Fruit fly (Drosophila melanogaster) whole organism, embryonic: ENCODE measurements around the gene Cyp12a5.

ENCODE experiments used
- CG10462 ChIP-seq: fragments of 200-800 bp; sonication (Bioruptor generic); optimal IDR thresholded peaks from 2 replicates; lab custom pipeline; 2016; ENCODE audit warnings: missing biosample characterization, missing genetic modification characterization
- CG10543 ChIP-seq: fragments of 200-800 bp; sonication (Bioruptor generic); optimal IDR thresholded peaks from 3 replicates; lab custom pipeline; 2017; ENCODE audit warnings: missing biosample characterization, mild to moderate bottlenecking, missing genetic modification characterization, moderate library complexity
- CG10565 ChIP-seq: fragments of 200-800 bp; sonication (Bioruptor generic); optimal IDR thresholded peaks from 3 replicates; lab custom pipeline; 2016; ENCODE audit warnings: missing biosample characterization, mild to moderate bottlenecking, missing genetic modification characterization
- CG11247 ChIP-seq: fragments of 200-800 bp; sonication (Bioruptor generic); IDR thresholded peaks from 2 replicates; pipeline ENCODE4 v1.3.6; 2022; ENCODE audit warnings: missing biosample characterization, missing genetic modification characterization
- CG12104 ChIP-seq: fragments of 200-800 bp; sonication (Bioruptor generic); optimal IDR thresholded peaks from 3 replicates; lab custom pipeline; 2016; ENCODE audit warnings: missing biosample characterization, missing genetic modification characterization
- CG12155 ChIP-seq: fragments of 200-800 bp; sonication (Bioruptor generic); optimal IDR thresholded peaks from 3 replicates; lab custom pipeline; 2016; ENCODE audit warnings: missing biosample characterization, missing genetic modification characterization
- CG12391 ChIP-seq: fragments of 200-800 bp; sonication (Bioruptor generic); optimal IDR thresholded peaks from 3 replicates; lab custom pipeline; 2018; ENCODE audit warnings: missing biosample characterization, mild to moderate bottlenecking, missing genetic modification characterization, moderate library complexity
- CG12659 ChIP-seq: fragments of 200-800 bp; sonication (Bioruptor generic); optimal IDR thresholded peaks from 3 replicates; lab custom pipeline; 2017; ENCODE audit warnings: mild to moderate bottlenecking, missing biosample characterization, missing genetic modification reagents, missing genetic modification characterization
- CG12942 ChIP-seq: fragments of 200-800 bp; sonication (Bioruptor generic); optimal IDR thresholded peaks from 3 replicates; lab custom pipeline; 2016; ENCODE audit warnings: missing biosample characterization, missing genetic modification characterization
- CG14441 ChIP-seq: fragments of 200-800 bp; sonication (Bioruptor generic); IDR thresholded peaks from 2 replicates; pipeline ENCODE4 v1.3.6; 2022; ENCODE audit warnings: missing biosample characterization, missing genetic modification characterization
- CG17568 ChIP-seq: fragments of 200-800 bp; sonication (Bioruptor generic); optimal IDR thresholded peaks from 2 replicates; lab custom pipeline; 2018; ENCODE audit warnings: missing biosample characterization, mild to moderate bottlenecking, missing genetic modification characterization, moderate library complexity
- CG17829 ChIP-seq: fragments of 200-800 bp; optimal IDR thresholded peaks from 2 replicates; lab custom pipeline; 2019; ENCODE audit warnings: missing biosample characterization, mild to moderate bottlenecking, missing genetic modification characterization, moderate library complexity
- CG18599 ChIP-seq: fragments of 200-800 bp; sonication (Bioruptor generic); optimal IDR thresholded peaks from 3 replicates; lab custom pipeline; 2017; ENCODE audit warnings: missing biosample characterization, missing genetic modification characterization, mild to moderate bottlenecking, moderate library complexity, missing genetic modification reagents
- CG30431 ChIP-seq: fragments of 200-800 bp; sonication (Bioruptor generic); optimal IDR thresholded peaks from 2 replicates; lab custom pipeline; 2017; ENCODE audit warnings: missing biosample characterization, missing genetic modification characterization
- CG31388 ChIP-seq: fragments of 200-800 bp; sonication (Bioruptor generic); optimal IDR thresholded peaks from 2 replicates; lab custom pipeline; 2016; ENCODE audit warnings: missing biosample characterization, missing genetic modification characterization
- CG32532 ChIP-seq: fragments of 200-800 bp; sonication (Bioruptor generic); IDR thresholded peaks from 2 replicates; pipeline ENCODE4 v1.3.6; 2022; ENCODE audit warnings: missing biosample characterization, missing genetic modification characterization
- CG3407 ChIP-seq: fragments of 200-800 bp; sonication (Bioruptor generic); optimal IDR thresholded peaks from 2 replicates; lab custom pipeline; 2018; ENCODE audit warnings: missing biosample characterization, mild to moderate bottlenecking, missing genetic modification characterization
- CG42726 ChIP-seq: fragments of 200-800 bp; sonication (Bioruptor generic); IDR thresholded peaks from 2 replicates; pipeline ENCODE4 v1.3.6; 2022; ENCODE audit warnings: missing biosample characterization, missing genetic modification characterization; ENCODE audit not compliant: partially characterized antibody
- CG7556 ChIP-seq: fragments of 200-800 bp; sonication (Bioruptor generic); optimal IDR thresholded peaks from 2 replicates; lab custom pipeline; 2017; ENCODE audit warnings: missing biosample characterization, mild to moderate bottlenecking, missing genetic modification characterization
- CG7987 ChIP-seq: fragments of 200-800 bp; sonication (Bioruptor generic); optimal IDR thresholded peaks from 2 replicates; lab custom pipeline; 2018; ENCODE audit warnings: missing biosample characterization, mild to moderate bottlenecking, missing genetic modification characterization, moderate library complexity
- CG8281 ChIP-seq: fragments of 200-800 bp; sonication (Bioruptor generic); optimal IDR thresholded peaks from 2 replicates; lab custom pipeline; 2018; ENCODE audit warnings: missing biosample characterization, mild to moderate bottlenecking, missing genetic modification characterization, moderate library complexity
- CG9437 ChIP-seq: fragments of 200-800 bp; sonication (Bioruptor generic); optimal IDR thresholded peaks from 2 replicates; lab custom pipeline; 2018; ENCODE audit warnings: missing biosample characterization, mild to moderate bottlenecking, missing genetic modification characterization
- CrebB ChIP-seq: fragments of 200-800 bp; sonication (Bioruptor generic); optimal IDR thresholded peaks from 3 replicates; lab custom pipeline; 2018; ENCODE audit warnings: missing biosample characterization, mild to moderate bottlenecking, missing genetic modification characterization
- D19B ChIP-seq: fragments of 200-800 bp; sonication (Bioruptor generic); optimal IDR thresholded peaks from 2 replicates; lab custom pipeline; 2017; ENCODE audit warnings: missing biosample characterization, mild to moderate bottlenecking, missing genetic modification characterization
- Dip2 ChIP-seq: fragments of 200-800 bp; sonication (Bioruptor generic); IDR thresholded peaks from 2 replicates; pipeline ENCODE4 v1.3.6; 2022; ENCODE audit warnings: missing biosample characterization, missing genetic modification characterization
- ERR ChIP-seq: fragments of 200-800 bp; sonication (Bioruptor generic); optimal IDR thresholded peaks from 2 replicates; lab custom pipeline; 2016; ENCODE audit warnings: missing biosample characterization, missing genetic modification characterization
- H2.0 ChIP-seq: fragments of 200-800 bp; sonication (Bioruptor generic); IDR thresholded peaks from 2 replicates; pipeline ENCODE4 v1.3.6; 2022; ENCODE audit warnings: missing biosample characterization, missing genetic modification characterization
- HmgD ChIP-seq: fragments of 200-800 bp; sonication (Bioruptor generic); optimal IDR thresholded peaks from 3 replicates; lab custom pipeline; 2016; ENCODE audit warnings: missing biosample characterization, missing genetic modification characterization
- HmgZ ChIP-seq: fragments of 200-800 bp; sonication (Bioruptor generic); optimal IDR thresholded peaks from 2 replicates; lab custom pipeline; 2018; ENCODE audit warnings: missing biosample characterization, mild to moderate bottlenecking, missing genetic modification characterization
- Hr51 ChIP-seq, 2 experiments: fragments of 200-800 bp; sonication (Bioruptor generic); optimal IDR thresholded peaks; 2 replicates in 1 of 2; 3 replicates in 1 of 2; lab custom pipeline; 2016 to 2018; ENCODE audit warnings: missing biosample characterization in 2 of 2, missing genetic modification characterization in 2 of 2, mild to moderate bottlenecking in 1 of 2, moderate library complexity in 1 of 2
- Med ChIP-seq: fragments of 200-800 bp; sonication (Bioruptor generic); peaks from one replicate; lab custom pipeline; 2016; ENCODE audit warnings: missing biosample characterization, missing genetic modification characterization, mild to moderate bottlenecking, inconsistent platforms, moderate library complexity
- NK7.1 ChIP-seq: fragments of 200-800 bp; sonication (Bioruptor generic); optimal IDR thresholded peaks from 3 replicates; lab custom pipeline; 2016; ENCODE audit warnings: missing biosample characterization, missing genetic modification characterization
- Poxn ChIP-seq: fragments of 200-800 bp; sonication (Bioruptor generic); IDR thresholded peaks from 2 replicates; pipeline ENCODE4 v1.3.6; 2022; ENCODE audit warnings: missing biosample characterization, missing genetic modification characterization
- Ptx1 ChIP-seq: fragments of 200-800 bp; sonication (Bioruptor generic); IDR thresholded peaks from 2 replicates; pipeline ENCODE4 v1.3.6; 2022; ENCODE audit warnings: missing biosample characterization, missing genetic modification characterization
- Sox102F ChIP-seq: fragments of 200-800 bp; sonication (Bioruptor generic); optimal IDR thresholded peaks from 2 replicates; lab custom pipeline; 2018; ENCODE audit warnings: missing biosample characterization, mild to moderate bottlenecking, missing genetic modification characterization, moderate library complexity
- dmrt99B ChIP-seq: fragments of 200-800 bp; sonication (Bioruptor generic); optimal IDR thresholded peaks from 2 replicates; lab custom pipeline; 2018; ENCODE audit warnings: missing biosample characterization, mild to moderate bottlenecking, missing genetic modification characterization, moderate library complexity
- dysf ChIP-seq: fragments of 200-800 bp; sonication (Bioruptor generic); IDR thresholded peaks from 3 replicates; pipeline ENCODE4 v1.3.6; 2022; ENCODE audit warnings: missing biosample characterization, missing genetic modification characterization
- fd96Cb ChIP-seq: fragments of 200-800 bp; sonication (Bioruptor generic); optimal IDR thresholded peaks from 2 replicates; lab custom pipeline; 2018; ENCODE audit warnings: missing biosample characterization, mild to moderate bottlenecking, missing genetic modification characterization, moderate library complexity
- gce ChIP-seq: fragments of 200-800 bp; sonication (Bioruptor generic); IDR thresholded peaks from 3 replicates; pipeline ENCODE4 v1.3.6; 2022; ENCODE audit warnings: missing biosample characterization, missing genetic modification characterization
- hkb ChIP-seq, 2 experiments: fragments of 200-800 bp in 1 of 2; fragments of >200 bp in 1 of 2; sonication (Bioruptor generic) in 1 of 2; IDR thresholded peaks in 1 of 2; optimal IDR thresholded peaks in 1 of 2; 2 replicates each; pipeline versions ENCODE4 v1.3.6 to Lab custom; 2017 to 2022; ENCODE audit warnings: missing biosample characterization in 1 of 2, missing genetic modification characterization in 1 of 2
- kay ChIP-seq: fragments of 200-800 bp; sonication (Bioruptor generic); optimal IDR thresholded peaks from 2 replicates; lab custom pipeline; 2016; ENCODE audit warnings: missing biosample characterization, missing genetic modification characterization
- lab ChIP-seq: fragments of 200-800 bp; sonication (Bioruptor generic); optimal IDR thresholded peaks from 3 replicates; lab custom pipeline; 2017; ENCODE audit warnings: missing biosample characterization, missing genetic modification characterization, mild to moderate bottlenecking, moderate library complexity, missing genetic modification reagents
- lbe ChIP-seq: fragments of 200-800 bp; sonication (Bioruptor generic); optimal IDR thresholded peaks from 2 replicates; lab custom pipeline; 2016; ENCODE audit warnings: missing biosample characterization, mild to moderate bottlenecking, missing genetic modification characterization
- mam ChIP-seq: fragments of 200-800 bp; sonication (Bioruptor generic); optimal IDR thresholded peaks from 3 replicates; lab custom pipeline; 2016; ENCODE audit warnings: missing biosample characterization, missing genetic modification characterization
- nmo ChIP-seq: fragments of 200-800 bp; sonication (Bioruptor generic); optimal IDR thresholded peaks from 2 replicates; lab custom pipeline; 2018; ENCODE audit warnings: missing biosample characterization, mild to moderate bottlenecking, missing genetic modification characterization, moderate library complexity
- ranshi ChIP-seq: fragments of 200-800 bp; sonication (Bioruptor generic); IDR thresholded peaks from 2 replicates; pipeline ENCODE4 v1.3.6; 2022; ENCODE audit warnings: missing biosample characterization, missing genetic modification characterization
- slbo ChIP-seq: fragments of 200-800 bp; sonication (Bioruptor generic); IDR thresholded peaks from 2 replicates; pipeline ENCODE4 v1.3.6; 2022; ENCODE audit warnings: missing biosample characterization, missing genetic modification characterization
- sna ChIP-seq: fragments of 200-800 bp; sonication (Bioruptor generic); IDR thresholded peaks from 2 replicates; pipeline ENCODE4 v1.3.6; 2022; ENCODE audit warnings: missing biosample characterization, missing genetic modification characterization; ENCODE audit not compliant: partially characterized antibody
- stwl ChIP-seq: fragments of 200-800 bp; sonication (Bioruptor generic); optimal IDR thresholded peaks from 3 replicates; lab custom pipeline; 2018; ENCODE audit warnings: missing biosample characterization, mild to moderate bottlenecking, missing genetic modification characterization, moderate library complexity
- tio ChIP-seq: fragments of 200-800 bp; sonication (Bioruptor generic); optimal IDR thresholded peaks from 2 replicates; lab custom pipeline; 2017; ENCODE audit warnings: missing biosample characterization, missing genetic modification characterization, inconsistent platforms

Cyp12a5 gene

DNA sequence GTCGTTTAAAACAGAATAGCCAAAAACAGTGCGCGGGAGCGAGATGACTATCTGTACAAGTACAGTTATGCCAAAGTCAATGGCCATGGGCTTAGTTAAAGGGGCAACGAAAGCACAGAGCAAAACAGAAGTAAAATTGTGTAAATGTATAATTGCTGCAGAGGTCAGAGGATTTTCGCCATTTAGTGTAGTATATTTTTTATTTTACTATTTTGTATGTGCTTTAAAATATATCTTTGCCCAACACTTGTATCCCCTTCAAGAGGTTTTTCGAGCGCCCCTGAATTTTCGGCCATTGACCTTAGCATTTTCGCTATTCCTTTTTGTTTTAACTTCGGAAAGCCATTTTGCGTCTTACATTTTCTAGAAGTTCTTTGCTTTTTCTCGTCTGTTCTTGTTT is 25.5 kb downstream of the Cyp12a5 start (continued):
- TF ChIP-seq CG7987 (GFP tag; lab: Kevin White, UChicago) (no peak), CG32532 (GFP tag; lab: Robert Waterston, UW) (peak; percentile 38; the same call in 1 of the 2 replicates), CG12659 (GFP tag; lab: Kevin White, UChicago) (no peak), CG10543 (no peak), dmrt99B (tag; lab: Kevin White, UChicago) (peak; percentile 21), dysf (GFP tag; lab: Robert Waterston, UW) (peak; percentile 22; the same call in 1 of the 3 replicates), CG31388 (no peak), hkb (optimal IDR thresholded peaks at IDR 0.05; lab: Kevin White, UChicago) (no peak), hkb (GFP tag; IDR thresholded peaks at IDR 0.05; lab: Robert Waterston, UW) (peak; percentile 19; the same call in 1 of the 2 replicates), CG8281 (tag; lab: Kevin White, UChicago) (no peak), CG12942 (GFP tag; lab: Kevin White, UChicago) (no peak), CG14441 (peak; percentile 51; the same call in 1 of the 2 replicates), Sox102F (GFP tag; lab: Kevin White, UChicago) (peak; percentile 23), fd96Cb (tag; lab: Kevin White, UChicago) (no peak), sna (no peak), tio (no peak), H2.0 (0 out of 2 replicates have a peak, but pooled peaks have one; percentile 8), ranshi (GFP tag; lab: Robert Waterston, UW) (peak; percentile 53; the same call in 1 of the 2 replicates), kay (GFP tag; lab: Kevin White, UChicago) (no peak), CG9437 (no peak), CG12104 (GFP tag; lab: Kevin White, UChicago) (no peak), ERR (GFP tag; lab: Kevin White, UChicago) (no peak), Poxn (GFP tag; lab: Robert Waterston, UW) (no peak), CG18599 (peak; percentile 1), CG10565 (GFP tag; lab: Kevin White, UChicago) (no peak), CG42726 (GFP tag; lab: Robert Waterston, UW) (no peak), stwl (tag; lab: Kevin White, UChicago) (no peak), mam (no peak), CG12391 (tag; lab: Kevin White, UChicago) (no peak), HmgZ (peak; percentile 1), lbe (GFP tag; lab: Kevin White, UChicago) (no peak), CG17568 (GFP tag; lab: Kevin White, UChicago) (no peak), nmo (peak; percentile 7), lab (GFP tag; lab: Kevin White, UChicago) (no peak), CG7556 (GFP tag; lab: Kevin White, UChicago) (no peak), NK7.1 (GFP tag; lab: Kevin White, UChicago) (no peak), Med (GFP tag; lab: Kevin White, UChicago) (peak; percentile 80), gce (GFP tag; lab: Robert Waterston, UW) (no peak), CG10462 (GFP tag; lab: Kevin White, UChicago) (no peak), slbo (peak; percentile 55; the same call in 1 of the 2 replicates), CG3407 (GFP tag; lab: Kevin White, UChicago) (no peak), CG12155 (no peak), CG11247 (GFP tag; lab: Robert Waterston, UW) (no peak), CG17829 (tag; lab: Kevin White, UChicago) (no peak), Dip2 (GFP tag; lab: Robert Waterston, UW) (no peak), Hr51 (GFP tag; optimal IDR thresholded peaks at IDR 0.05; lab: Kevin White, UChicago) (no peak), D19B (GFP tag; lab: Kevin White, UChicago) (no peak), CrebB (tag; lab: Kevin White, UChicago) (no peak), CG30431 (GFP tag; lab: Kevin White, UChicago) (no peak), HmgD (no peak), Ptx1 (peak; percentile 28; the same call in 1 of the 2 replicates)
